Worm (Caenorhabditis elegans) whole organism, early embryonic: ENCODE measurements around the gene F42H10.2.

Experiments used
- B0310.2 ChIP-seq: sonication (generic microtip); optimal IDR thresholded peaks from 2 replicates; lab custom pipeline; 2016; ENCODE audit warnings: mild to moderate bottlenecking, missing genetic modification characterization, missing compliant biosample characterization
- ama-1 ChIP-seq: fragments of 150-350 bp; optimal IDR thresholded peaks from 2 replicates; lab custom pipeline; 2014
- ceh-13 ChIP-seq: fragments of 200-800 bp; sonication (Bioruptor generic); optimal IDR thresholded peaks from 2 replicates; lab custom pipeline; 2018; ENCODE audit warnings: mild to moderate bottlenecking, missing genetic modification characterization, missing compliant biosample characterization
- flt-1 ChIP-seq: fragments of 200-800 bp; sonication (Bioruptor generic); IDR thresholded peaks from 2 replicates; pipeline ENCODE4 v1.3.6; 2022; ENCODE audit warnings: missing genetic modification characterization, missing compliant biosample characterization
- hmg-4 ChIP-seq: fragments of 200-800 bp; sonication (Bioruptor generic); optimal IDR thresholded peaks from 2 replicates; lab custom pipeline; 2018; ENCODE audit warnings: mild to moderate bottlenecking, missing genetic modification characterization, missing compliant biosample characterization
- hnd-1 ChIP-seq: sonication (generic microtip); optimal IDR thresholded peaks from 2 replicates; lab custom pipeline; 2016; ENCODE audit warnings: missing genetic modification characterization, missing compliant biosample characterization
- pes-1 ChIP-seq: fragments of 200-800 bp; sonication (Bioruptor generic); IDR thresholded peaks from 2 replicates; pipeline ENCODE4 v1.3.6; 2022; ENCODE audit warnings: missing genetic modification reagents, missing genetic modification characterization, missing compliant biosample characterization
- scrt-1 ChIP-seq: fragments of 200-800 bp; sonication (Bioruptor generic); IDR thresholded peaks from 2 replicates; pipeline ENCODE4 v1.3.6; 2022; ENCODE audit warnings: missing genetic modification characterization, missing compliant biosample characterization
- sea-1 ChIP-seq: fragments of 200-800 bp; sonication (Bioruptor generic); conservative IDR thresholded peaks from 2 replicates; pipeline ENCODE4 v1.3.6; 2022; ENCODE audit warnings: missing genetic modification characterization, missing compliant biosample characterization
- tra-4 ChIP-seq: sonication (generic microtip); optimal IDR thresholded peaks from 2 replicates; lab custom pipeline; 2017; ENCODE audit warnings: missing genetic modification characterization, missing compliant biosample characterization

ce11 chrIII:8506348-8506747 is 15.9 kb downstream of the F42H10.2 start:
- TF ChIP-seq ama-1 (lab: Kevin White, UChicago) (no peak), tra-4 (tag; lab: Kevin White, UChicago) (no peak), sea-1 (GFP tag; lab: Robert Waterston, UW) (no peak), hmg-4 (peak; percentile 33), B0310.2 (tag; lab: Kevin White, UChicago) (no peak), flt-1 (GFP tag; lab: Robert Waterston, UW) (no peak), hnd-1 (tag; lab: Kevin White, UChicago) (no peak), pes-1 (GFP tag; lab: Robert Waterston, UW) (no peak), scrt-1 (GFP tag; lab: Robert Waterston, UW) (no peak), ceh-13 (GFP tag; lab: Kevin White, UChicago) (no peak)
